Worm (Caenorhabditis elegans) whole organism, L3 larva: Measurements from ENCODE around the gene lgc-54.

Experiments
- R02D3.7 ChIP-seq: fragments of 150-350 bp; optimal IDR thresholded peaks from 2 replicates; lab custom pipeline; 2014; ENCODE audit warnings: missing biosample characterization, missing genetic modification characterization
- ZK546.5 ChIP-seq: sonication (generic microtip); optimal IDR thresholded peaks from 2 replicates; lab custom pipeline; 2017; ENCODE audit warnings: missing biosample characterization, missing genetic modification characterization
- aly-2 ChIP-seq: fragments of 150-350 bp; optimal IDR thresholded peaks from 2 replicates; lab custom pipeline; 2014; ENCODE audit warnings: missing biosample characterization, missing genetic modification characterization
- ama-1 ChIP-seq: fragments of 150-350 bp; optimal IDR thresholded peaks from 2 replicates; lab custom pipeline; 2018
- ceh-16 ChIP-seq: sonication (generic microtip); optimal IDR thresholded peaks from 2 replicates; lab custom pipeline; 2017; ENCODE audit warnings: missing biosample characterization, missing genetic modification characterization
- ceh-28 ChIP-seq: fragments of 150-350 bp; optimal IDR thresholded peaks from 2 replicates; lab custom pipeline; 2014; ENCODE audit warnings: missing biosample characterization, missing genetic modification reagents, missing genetic modification characterization
- ceh-82 ChIP-seq: fragments of 150-350 bp; optimal IDR thresholded peaks from 2 replicates; lab custom pipeline; 2014; ENCODE audit warnings: missing biosample characterization, missing genetic modification characterization
- ceh-9 ChIP-seq: sonication (generic microtip); optimal IDR thresholded peaks from 2 replicates; lab custom pipeline; 2018; ENCODE audit warnings: missing biosample characterization, missing genetic modification characterization
- daf-12 ChIP-seq: fragments of 150-350 bp; optimal IDR thresholded peaks from 2 replicates; lab custom pipeline; 2014; ENCODE audit warnings: missing biosample characterization, missing genetic modification reagents, missing genetic modification characterization
- egl-27 ChIP-seq: sonication (generic microtip); optimal IDR thresholded peaks from 4 replicates; lab custom pipeline; 2017; ENCODE audit warnings: missing biosample characterization, missing genetic modification reagents, missing genetic modification characterization
- egl-5 ChIP-seq: fragments of 150-350 bp; optimal IDR thresholded peaks from 2 replicates; lab custom pipeline; 2017; ENCODE audit warnings: missing biosample characterization, missing genetic modification reagents, missing genetic modification characterization, inconsistent platforms
- elt-1 ChIP-seq: fragments of 150-350 bp; optimal IDR thresholded peaks from 2 replicates; lab custom pipeline; 2014; ENCODE audit warnings: missing biosample characterization, missing genetic modification characterization
- elt-2 ChIP-seq: sonication (generic microtip); optimal IDR thresholded peaks from 2 replicates; lab custom pipeline; 2016; ENCODE audit warnings: missing genetic modification reagents, mild to moderate bottlenecking, missing genetic modification characterization, missing compliant biosample characterization
- elt-3 ChIP-seq, 3 experiments: fragments of 150-350 bp in 1 of 3; sonication (generic microtip) in 2 of 3; optimal IDR thresholded peaks; 2 replicates in 2 of 3; 4 replicates in 1 of 3; lab custom pipeline; 2014 to 2017; ENCODE audit warnings: missing biosample characterization in 3 of 3, missing genetic modification characterization in 3 of 3
- eor-1 ChIP-seq, 2 experiments: fragments of 150-350 bp; optimal IDR thresholded peaks; 2 replicates each; lab custom pipeline; 2014 to 2018; ENCODE audit warnings: missing biosample characterization in 2 of 2, missing genetic modification characterization in 2 of 2
- fkh-10 ChIP-seq: sonication (generic microtip); optimal IDR thresholded peaks from 2 replicates; lab custom pipeline; 2017; ENCODE audit warnings: missing biosample characterization, missing genetic modification reagents, missing genetic modification characterization
- fkh-2 ChIP-seq: fragments of 150-350 bp; optimal IDR thresholded peaks from 2 replicates; lab custom pipeline; 2014; ENCODE audit warnings: missing biosample characterization, missing genetic modification reagents, missing genetic modification characterization
- fos-1 ChIP-seq: fragments of 150-350 bp; optimal IDR thresholded peaks from 2 replicates; lab custom pipeline; 2014; ENCODE audit warnings: missing biosample characterization, missing genetic modification characterization
- hmg-11 ChIP-seq: sonication (generic microtip); optimal IDR thresholded peaks from 2 replicates; lab custom pipeline; 2016; ENCODE audit warnings: missing genetic modification characterization, missing compliant biosample characterization
- jun-1 ChIP-seq: fragments of 150-350 bp; optimal IDR thresholded peaks from 2 replicates; lab custom pipeline; 2014; ENCODE audit warnings: missing biosample characterization, missing genetic modification reagents, missing genetic modification characterization
- lin-15B ChIP-seq: fragments of 150-350 bp; optimal IDR thresholded peaks from 2 replicates; lab custom pipeline; 2014; ENCODE audit warnings: missing biosample characterization, missing genetic modification characterization
- lin-39 ChIP-seq: fragments of 150-350 bp; optimal IDR thresholded peaks from 2 replicates; lab custom pipeline; 2018; ENCODE audit warnings: missing biosample characterization, missing genetic modification reagents, missing genetic modification characterization
- lsy-12 ChIP-seq: sonication (generic microtip); optimal IDR thresholded peaks from 2 replicates; lab custom pipeline; 2016; ENCODE audit warnings: mild to moderate bottlenecking, missing genetic modification characterization, missing compliant biosample characterization
- mdl-1 ChIP-seq: fragments of 150-350 bp; optimal IDR thresholded peaks from 2 replicates; lab custom pipeline; 2014; ENCODE audit warnings: missing biosample characterization, missing genetic modification characterization
- mml-1 ChIP-seq: fragments of 150-350 bp; sonication (generic microtip); optimal IDR thresholded peaks from 3 replicates; lab custom pipeline; 2014; ENCODE audit warnings: missing biosample characterization, missing genetic modification characterization
- nfya-1 ChIP-seq: sonication (generic microtip); optimal IDR thresholded peaks from 2 replicates; lab custom pipeline; 2017; ENCODE audit warnings: missing genetic modification characterization, mild to moderate bottlenecking, missing compliant biosample characterization, antibody characterized with exemption, moderate library complexity; ENCODE audit not compliant: insufficient read depth
- nhr-11 ChIP-seq: fragments of 150-350 bp; optimal IDR thresholded peaks from 2 replicates; lab custom pipeline; 2014; ENCODE audit warnings: missing biosample characterization, missing genetic modification characterization
- nhr-12 ChIP-seq: fragments of 150-350 bp; optimal IDR thresholded peaks from 2 replicates; lab custom pipeline; 2014; ENCODE audit warnings: missing biosample characterization, missing genetic modification characterization
- nhr-23 ChIP-seq: fragments of 150-350 bp; optimal IDR thresholded peaks from 2 replicates; lab custom pipeline; 2014; ENCODE audit warnings: missing biosample characterization, missing genetic modification reagents, missing genetic modification characterization
- nhr-237 ChIP-seq: fragments of 150-350 bp; optimal IDR thresholded peaks from 2 replicates; lab custom pipeline; 2014; ENCODE audit warnings: missing biosample characterization, missing genetic modification characterization
- nhr-25 ChIP-seq: sonication (generic microtip); optimal IDR thresholded peaks from 2 replicates; lab custom pipeline; 2017; ENCODE audit warnings: missing biosample characterization, missing genetic modification characterization
- nhr-28 ChIP-seq: fragments of 150-350 bp; optimal IDR thresholded peaks from 2 replicates; lab custom pipeline; 2014; ENCODE audit warnings: missing biosample characterization, missing genetic modification characterization
- nhr-43 ChIP-seq: sonication (generic microtip); optimal IDR thresholded peaks from 2 replicates; lab custom pipeline; 2016; ENCODE audit warnings: mild to moderate bottlenecking, missing genetic modification characterization, missing compliant biosample characterization; ENCODE audit not compliant: poor library complexity, severe bottlenecking
- nhr-67 ChIP-seq: fragments of 150-350 bp; optimal IDR thresholded peaks from 2 replicates; lab custom pipeline; 2014; ENCODE audit warnings: missing biosample characterization, missing genetic modification characterization
- nhr-76 ChIP-seq: fragments of 150-350 bp; sonication (generic microtip); optimal IDR thresholded peaks from 5 replicates; lab custom pipeline; 2014; ENCODE audit warnings: missing biosample characterization, missing genetic modification characterization
- nhr-77 ChIP-seq: fragments of 150-350 bp; optimal IDR thresholded peaks from 2 replicates; lab custom pipeline; 2014; ENCODE audit warnings: missing biosample characterization, missing genetic modification characterization
- pha-4 ChIP-seq: fragments of 150-350 bp; optimal IDR thresholded peaks from 2 replicates; lab custom pipeline; 2014; ENCODE audit warnings: missing biosample characterization, missing genetic modification reagents, missing genetic modification characterization
- pqm-1 ChIP-seq: fragments of 150-350 bp; optimal IDR thresholded peaks from 2 replicates; lab custom pipeline; 2017; ENCODE audit warnings: missing biosample characterization, missing genetic modification characterization, inconsistent platforms
- sea-2 ChIP-seq: fragments of 150-350 bp; sonication (generic microtip); optimal IDR thresholded peaks from 4 replicates; lab custom pipeline; 2014; ENCODE audit warnings: missing biosample characterization, missing genetic modification reagents, missing genetic modification characterization
- skn-1 ChIP-seq: fragments of 150-350 bp; optimal IDR thresholded peaks from 2 replicates; lab custom pipeline; 2014; ENCODE audit warnings: missing biosample characterization, missing genetic modification characterization
- snpc-4 ChIP-seq: fragments of 150-350 bp; optimal IDR thresholded peaks from 2 replicates; lab custom pipeline; 2014; ENCODE audit warnings: missing biosample characterization, missing genetic modification characterization
- tbx-2 ChIP-seq: sonication (generic microtip); optimal IDR thresholded peaks from 2 replicates; lab custom pipeline; 2016; ENCODE audit warnings: mild to moderate bottlenecking, missing genetic modification characterization, missing compliant biosample characterization
- unc-39 ChIP-seq: sonication (generic microtip); optimal IDR thresholded peaks from 4 replicates; lab custom pipeline; 2017; ENCODE audit warnings: missing biosample characterization, missing genetic modification characterization
- unc-62 ChIP-seq: fragments of 150-350 bp; sonication (generic microtip); optimal IDR thresholded peaks from 4 replicates; lab custom pipeline; 2014; ENCODE audit warnings: missing biosample characterization, missing genetic modification reagents, missing genetic modification characterization
- zag-1 ChIP-seq: fragments of 150-350 bp; optimal IDR thresholded peaks from 2 replicates; lab custom pipeline; 2014; ENCODE audit warnings: missing biosample characterization, missing genetic modification characterization
- ztf-11 ChIP-seq: fragments of 150-350 bp; optimal IDR thresholded peaks from 2 replicates; lab custom pipeline; 2014; ENCODE audit warnings: missing biosample characterization, missing genetic modification characterization
- ztf-4 ChIP-seq: fragments of 150-350 bp; optimal IDR thresholded peaks from 2 replicates; lab custom pipeline; 2014; ENCODE audit warnings: missing biosample characterization, missing genetic modification characterization

lgc-54 gene

ce11 chrV:6878559-6878958 lies 32.2 kb upstream of the lgc-54 start:
- no peak for TF ChIP-seq nhr-12 (tag; lab: Kevin White, UChicago)
- TF ChIP-seq daf-12 (tag; lab: Kevin White, UChicago): no peak
- TF ChIP-seq jun-1: no peak
- TF ChIP-seq, all 47 proteins: peak for 0

- TF ChIP-seq egl-27 (tag; lab: Kevin White, UChicago) (peak; percentile 1), R02D3.7 (tag; lab: Kevin White, UChicago) (no peak), ceh-28 (tag; lab: Kevin White, UChicago) (peak; percentile 39), pqm-1 (no peak), zag-1 (tag; lab: Kevin White, UChicago) (no peak), nhr-43 (no peak), mml-1 (tag; lab: Kevin White, UChicago) (no peak), lin-39 (tag; lab: Kevin White, UChicago) (peak; percentile 10), ceh-16 (tag; lab: Kevin White, UChicago) (no peak), nhr-76 (no peak), nhr-11 (no peak), nhr-12 (tag; lab: Kevin White, UChicago) (no peak), aly-2 (tag; lab: Kevin White, UChicago) (no peak), hmg-11 (tag; lab: Kevin White, UChicago) (peak; percentile 25), nhr-23 (no peak), tbx-2 (tag; lab: Kevin White, UChicago) (no peak), fkh-10 (GFP tag; lab: Kevin White, UChicago) (no peak), elt-1 (peak; percentile 55), nhr-77 (no peak), lsy-12 (tag; lab: Kevin White, UChicago) (no peak), fkh-2 (tag; lab: Kevin White, UChicago) (no peak), unc-39 (tag; lab: Kevin White, UChicago) (no peak), ztf-4 (tag; lab: Kevin White, UChicago) (no peak), ceh-9 (tag; lab: Kevin White, UChicago) (no peak), snpc-4 (no peak), nfya-1 (tag; lab: Kevin White, UChicago) (no peak), unc-62 (GFP tag; lab: Kevin White, UChicago) (peak; percentile 21), ztf-11 (tag; lab: Kevin White, UChicago) (no peak), nhr-25 (peak; percentile 67), ZK546.5 (tag; lab: Kevin White, UChicago) (no peak), mdl-1 (tag; lab: Kevin White, UChicago) (no peak), nhr-237 (no peak), eor-1 (tag; optimal IDR thresholded peaks at IDR 0.05; lab: Kevin White, UChicago) (no peak), nhr-67 (no peak), pha-4 (peak; percentile 86), ceh-82 (tag; lab: Kevin White, UChicago) (no peak), fos-1 (tag; lab: Kevin White, UChicago) (no peak), ama-1 (no peak), elt-3 (tag; optimal IDR thresholded peaks at IDR 0.05; lab: Kevin White, UChicago) (no peak), jun-1 (no peak), daf-12 (tag; lab: Kevin White, UChicago) (no peak), skn-1 (no peak), elt-2 (tag; lab: Kevin White, UChicago) (no peak), sea-2 (GFP tag; lab: Kevin White, UChicago) (no peak), nhr-28 (tag; lab: Kevin White, UChicago) (no peak), egl-5 (no peak), lin-15B (no peak)
- TF ChIP-seq, all 47 proteins: peak for 8
Observed at ce11 chrV:6876763-6877515, 30.5 kb upstream of the lgc-54 start.
